Fruit fly (Drosophila melanogaster) whole organism, embryonic: ENCODE results near the gene Gmap.

ENCODE experiments used
- CG14667 ChIP-seq: fragments of 200-800 bp; sonication (Bioruptor generic); IDR thresholded peaks from 2 replicates; pipeline ENCODE4 v1.3.6; 2022; ENCODE audit warnings: missing biosample characterization, missing genetic modification characterization
- CG7271 ChIP-seq: fragments of 200-800 bp; sonication (Bioruptor generic); optimal IDR thresholded peaks from 2 replicates; lab custom pipeline; 2018; ENCODE audit warnings: missing biosample characterization, mild to moderate bottlenecking, missing genetic modification characterization, moderate library complexity
- Nf-YC ChIP-seq: fragments of 200-800 bp; optimal IDR thresholded peaks from 3 replicates; lab custom pipeline; 2019; ENCODE audit warnings: missing biosample characterization, mild to moderate bottlenecking, missing genetic modification characterization, moderate library complexity
- PHDP ChIP-seq: fragments of 200-800 bp; sonication (Bioruptor generic); optimal IDR thresholded peaks from 3 replicates; lab custom pipeline; 2018; ENCODE audit warnings: missing biosample characterization, mild to moderate bottlenecking, missing genetic modification characterization, moderate library complexity
- Sox100B ChIP-seq: fragments of 200-800 bp; sonication (Bioruptor generic); optimal IDR thresholded peaks from 3 replicates; lab custom pipeline; 2018; ENCODE audit warnings: missing biosample characterization, mild to moderate bottlenecking, missing genetic modification characterization
- hbn ChIP-seq: fragments of 200-800 bp; sonication (Bioruptor generic); IDR thresholded peaks from 2 replicates; pipeline ENCODE4 v1.3.6; 2022; ENCODE audit warnings: missing biosample characterization, missing genetic modification characterization; ENCODE audit not compliant: partially characterized antibody
- sisA ChIP-seq: fragments of 200-800 bp; sonication (Bioruptor generic); IDR thresholded peaks from 2 replicates; pipeline ENCODE4 v1.3.6; 2022; ENCODE audit warnings: missing biosample characterization, missing genetic modification characterization
- ssp ChIP-seq: fragments of 200-800 bp; sonication (Bioruptor generic); IDR thresholded peaks from 2 replicates; pipeline ENCODE4 v1.3.6; 2022; ENCODE audit warnings: missing biosample characterization, missing genetic modification characterization

DNA sequence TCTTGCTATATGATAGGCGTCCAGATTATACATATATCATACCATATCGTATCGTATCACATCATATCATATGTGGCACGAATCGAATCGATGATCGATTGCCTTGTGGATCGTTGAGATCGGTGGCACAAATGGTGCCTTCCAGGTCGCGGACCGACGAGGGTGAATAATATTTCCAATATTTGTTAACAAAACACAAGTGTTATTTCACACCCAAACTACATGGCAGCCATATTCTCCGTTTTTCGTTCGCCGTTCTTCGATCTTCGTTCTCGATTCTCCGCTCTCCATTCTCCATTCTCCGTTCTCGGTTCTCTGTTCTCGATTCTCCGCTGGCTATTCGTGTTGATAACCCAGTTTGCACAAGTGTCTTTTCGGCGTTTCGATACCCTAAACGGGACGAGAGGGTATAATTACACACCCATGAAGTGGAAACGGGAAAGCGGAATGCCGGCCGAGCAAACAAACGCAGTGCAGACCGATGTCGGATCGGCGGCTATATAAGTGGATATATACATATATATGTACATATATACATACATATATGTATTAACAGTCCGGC, 15.1 kb downstream of the Gmap start:
- TF ChIP-seq CG7271 (tag; lab: Kevin White, UChicago), result no peak
- TF ChIP-seq ssp (GFP tag; lab: Robert Waterston, UW), result no peak
- no peak for TF ChIP-seq PHDP (tag; lab: Kevin White, UChicago)
- no peak for TF ChIP-seq sisA (GFP tag; lab: Robert Waterston, UW)
- TF ChIP-seq hbn (GFP tag; lab: Robert Waterston, UW), result no peak
- TF ChIP-seq CG14667 (GFP tag; lab: Robert Waterston, UW), result no peak
- TF ChIP-seq Sox100B (GFP tag; lab: Kevin White, UChicago), result no peak
- no peak for TF ChIP-seq Nf-YC (tag; lab: Kevin White, UChicago)
